Worm (Caenorhabditis elegans) whole organism, L4 larva: ENCODE results near the gene F59B10.3.

Source experiments
- Y48G9A.11 ChIP-seq: fragments of 200-800 bp; sonication (Bioruptor generic); IDR thresholded peaks from 2 replicates; pipeline ENCODE4 v1.3.6; 2022; ENCODE audit warnings: missing genetic modification reagents, missing genetic modification characterization, missing compliant biosample characterization
- ama-1 ChIP-seq: fragments of 150-350 bp; optimal IDR thresholded peaks from 2 replicates; lab custom pipeline; 2014; ENCODE audit warnings: inconsistent platforms, mixed read lengths
- daf-19 ChIP-seq: fragments of 200-800 bp; sonication (Bioruptor generic); conservative IDR thresholded peaks from 2 replicates; pipeline ENCODE4 v1.3.6; 2022; ENCODE audit warnings: missing genetic modification characterization, missing compliant biosample characterization
- lin-39 ChIP-seq: fragments of 150-350 bp; optimal IDR thresholded peaks from 2 replicates; lab custom pipeline; 2014; ENCODE audit warnings: missing biosample characterization, missing genetic modification reagents, missing genetic modification characterization
- rbr-2 ChIP-seq: sonication (generic microtip); optimal IDR thresholded peaks from 2 replicates; lab custom pipeline; 2016; ENCODE audit warnings: missing genotype, missing genetic modification characterization, missing compliant biosample characterization
- snpc-4 ChIP-seq: fragments of 150-350 bp; optimal IDR thresholded peaks from 2 replicates; lab custom pipeline; 2014; ENCODE audit warnings: missing biosample characterization, missing genetic modification characterization
- unc-130 ChIP-seq: sonication (generic microtip); optimal IDR thresholded peaks from 2 replicates; lab custom pipeline; 2016; ENCODE audit warnings: missing genetic modification reagents, missing genetic modification characterization, missing compliant biosample characterization
- unc-62 ChIP-seq, 3 experiments: fragments of 150-350 bp in 1 of 3; sonication (generic microtip); optimal IDR thresholded peaks in 2 of 3; peaks in 1 of 3; 1 replicate in 1 of 3; 2 replicates in 2 of 3; lab custom pipeline; 2014 to 2017; ENCODE audit warnings: missing biosample characterization in 3 of 3, missing genetic modification characterization in 3 of 3, missing genetic modification reagents in 3 of 3, missing genotype in 1 of 3

- TF ChIP-seq daf-19 (GFP tag; lab: Robert Waterston, UW) (no peak), unc-130 (GFP tag; lab: Kevin White, UChicago) (no peak), snpc-4 (no peak), unc-62 (GFP tag; optimal IDR thresholded peaks at IDR 0.05 in 1 of 2; lab: Kevin White, UChicago) (peak in 1 of 2 experiments; percentile 95), unc-62 (tag; optimal IDR thresholded peaks at IDR 0.05; lab: Kevin White, UChicago) (no peak), rbr-2 (no peak), Y48G9A.11 (GFP tag; lab: Robert Waterston, UW) (no peak), lin-39 (tag; lab: Kevin White, UChicago) (no peak), ama-1 (lab: Kevin White, UChicago) (peak; percentile 1)
Observed at ce11 chrII:10559671-10560184, 49.4 kb downstream of the F59B10.3 start.
